Worm (Caenorhabditis elegans) whole organism, L3 larva: ENCODE measurements around the gene twk-12.

ENCODE experiments used
- lin-39 ChIP-seq: fragments of 150-350 bp; optimal IDR thresholded peaks from 2 replicates; lab custom pipeline; 2018; ENCODE audit warnings: missing biosample characterization, missing genetic modification reagents, missing genetic modification characterization
- zag-1 ChIP-seq: fragments of 150-350 bp; optimal IDR thresholded peaks from 2 replicates; lab custom pipeline; 2014; ENCODE audit warnings: missing biosample characterization, missing genetic modification characterization

DNA sequence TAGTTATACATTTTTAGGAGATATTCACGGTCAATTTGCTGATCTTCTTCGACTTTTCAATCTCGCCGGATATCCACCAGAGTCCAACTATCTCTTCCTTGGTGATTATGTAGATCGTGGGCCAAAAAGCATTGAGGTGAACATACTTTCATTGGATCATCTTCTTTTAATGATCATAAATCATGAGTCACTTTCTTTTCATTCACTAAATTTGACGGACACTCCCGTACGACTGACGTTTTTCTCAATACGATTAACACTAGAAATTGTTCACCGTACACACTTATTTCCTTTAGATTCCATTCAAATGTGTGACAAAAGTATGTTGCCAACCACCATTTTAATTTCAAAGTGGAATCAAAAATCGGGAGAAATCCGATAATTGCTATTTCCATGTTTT, 35.5 kb downstream of the twk-12 start:
- no peak for TF ChIP-seq lin-39
- TF ChIP-seq zag-1 = no peak
